Worm (Caenorhabditis elegans) whole organism, mixed stage, embryonic: ENCODE measurements around the gene ncs-6.

Experiments used
- M03D4.4 ChIP-seq: sonication (generic microtip); optimal IDR thresholded peaks from 2 replicates; lab custom pipeline; 2017; ENCODE audit warnings: mild to moderate bottlenecking, missing genetic modification characterization, missing compliant biosample characterization
- ceh-39 ChIP-seq: fragments of 150-350 bp; optimal IDR thresholded peaks from 2 replicates; lab custom pipeline; 2014; ENCODE audit warnings: missing biosample characterization, missing genetic modification characterization
- ceh-43 ChIP-seq: fragments of 200-800 bp; sonication (Bioruptor generic); optimal IDR thresholded peaks from 2 replicates; lab custom pipeline; 2018; ENCODE audit warnings: mild to moderate bottlenecking, missing genetic modification characterization, moderate library complexity, missing compliant biosample characterization
- ceh-83 ChIP-seq: fragments of 200-800 bp; sonication (Bioruptor generic); optimal IDR thresholded peaks from 2 replicates; lab custom pipeline; 2018; ENCODE audit warnings: mild to moderate bottlenecking, missing genetic modification characterization, missing compliant biosample characterization
- cnd-1 ChIP-seq: fragments of 200-800 bp; sonication (Bioruptor generic); optimal IDR thresholded peaks from 2 replicates; lab custom pipeline; 2018; ENCODE audit warnings: mild to moderate bottlenecking, missing genetic modification characterization, missing compliant biosample characterization
- drap-1 ChIP-seq: fragments of 200-800 bp; sonication (Bioruptor generic); optimal IDR thresholded peaks from 3 replicates; lab custom pipeline; 2018; ENCODE audit warnings: mild to moderate bottlenecking, missing genetic modification characterization, missing compliant biosample characterization
- elt-1 ChIP-seq: sonication (generic microtip); optimal IDR thresholded peaks from 2 replicates; lab custom pipeline; 2017; ENCODE audit warnings: missing genetic modification characterization, mild to moderate bottlenecking, missing compliant biosample characterization, antibody characterized with exemption, moderate library complexity, borderline replicate concordance; ENCODE audit not compliant: insufficient read depth
- flh-1 ChIP-seq: fragments of 200-800 bp; sonication (Bioruptor generic); optimal IDR thresholded peaks from 2 replicates; lab custom pipeline; 2018; ENCODE audit warnings: mild to moderate bottlenecking, missing genetic modification characterization, moderate library complexity, missing compliant biosample characterization
- hlh-1 ChIP-seq: fragments of 150-350 bp; optimal IDR thresholded peaks from 2 replicates; lab custom pipeline; 2014; ENCODE audit warnings: missing biosample characterization, missing genetic modification reagents, missing genetic modification characterization
- lin-13 ChIP-seq: fragments of 150-350 bp; optimal IDR thresholded peaks from 2 replicates; lab custom pipeline; 2014; ENCODE audit warnings: missing biosample characterization, missing genetic modification characterization
- lin-32 ChIP-seq: fragments of 200-800 bp; sonication (Bioruptor generic); optimal IDR thresholded peaks from 2 replicates; lab custom pipeline; 2018; ENCODE audit warnings: mild to moderate bottlenecking, missing genetic modification characterization, missing compliant biosample characterization
- lsy-2 ChIP-seq: fragments of 150-350 bp; optimal IDR thresholded peaks from 2 replicates; lab custom pipeline; 2014; ENCODE audit warnings: missing biosample characterization, missing genetic modification characterization
- mab-5 ChIP-seq: fragments of 150-350 bp; optimal IDR thresholded peaks from 2 replicates; lab custom pipeline; 2014; ENCODE audit warnings: missing biosample characterization, missing genetic modification characterization
- mep-1 ChIP-seq: fragments of 150-350 bp; optimal IDR thresholded peaks from 2 replicates; lab custom pipeline; 2017; ENCODE audit warnings: missing biosample characterization, missing genetic modification reagents, missing genetic modification characterization, inconsistent platforms
- mls-2 ChIP-seq: sonication (generic microtip); optimal IDR thresholded peaks from 2 replicates; lab custom pipeline; 2016; ENCODE audit warnings: mild to moderate bottlenecking, missing genetic modification characterization, moderate library complexity, missing compliant biosample characterization
- nhr-12 ChIP-seq: fragments of 150-350 bp; optimal IDR thresholded peaks from 2 replicates; lab custom pipeline; 2014; ENCODE audit warnings: missing biosample characterization, missing genetic modification characterization
- nhr-2 ChIP-seq: fragments of 150-350 bp; optimal IDR thresholded peaks from 2 replicates; lab custom pipeline; 2014; ENCODE audit warnings: missing biosample characterization, missing genetic modification characterization
- pha-4 ChIP-seq: fragments of 150-350 bp; optimal IDR thresholded peaks from 2 replicates; lab custom pipeline; 2018; ENCODE audit warnings: missing biosample characterization, missing genetic modification reagents, missing genetic modification characterization
- sem-2 ChIP-seq: fragments of 200-800 bp; sonication (Bioruptor generic); optimal IDR thresholded peaks from 2 replicates; lab custom pipeline; 2018; ENCODE audit warnings: mild to moderate bottlenecking, missing genetic modification characterization, missing compliant biosample characterization
- sptf-1 ChIP-seq: sonication (generic microtip); optimal IDR thresholded peaks from 2 replicates; lab custom pipeline; 2017; ENCODE audit warnings: mild to moderate bottlenecking, missing genetic modification characterization, moderate library complexity, missing compliant biosample characterization
- unc-120 ChIP-seq: sonication (generic microtip); optimal IDR thresholded peaks from 2 replicates; lab custom pipeline; 2017; ENCODE audit warnings: missing genetic modification characterization, missing compliant biosample characterization; ENCODE audit not compliant: poor library complexity, severe bottlenecking
- unc-39 ChIP-seq: fragments of 150-350 bp; optimal IDR thresholded peaks from 2 replicates; lab custom pipeline; 2014; ENCODE audit warnings: missing biosample characterization, missing genetic modification characterization
- unc-62 ChIP-seq: fragments of 150-350 bp; optimal IDR thresholded peaks from 2 replicates; lab custom pipeline; 2014; ENCODE audit warnings: missing biosample characterization, missing genetic modification reagents, missing genetic modification characterization
- zip-8 ChIP-seq: fragments of 150-350 bp; optimal IDR thresholded peaks from 2 replicates; lab custom pipeline; 2014; ENCODE audit warnings: missing biosample characterization, missing genetic modification characterization
- ztf-11 ChIP-seq: fragments of 150-350 bp; optimal IDR thresholded peaks from 2 replicates; lab custom pipeline; 2014; ENCODE audit warnings: missing biosample characterization, missing genetic modification characterization

The ncs-6 gene

DNA sequence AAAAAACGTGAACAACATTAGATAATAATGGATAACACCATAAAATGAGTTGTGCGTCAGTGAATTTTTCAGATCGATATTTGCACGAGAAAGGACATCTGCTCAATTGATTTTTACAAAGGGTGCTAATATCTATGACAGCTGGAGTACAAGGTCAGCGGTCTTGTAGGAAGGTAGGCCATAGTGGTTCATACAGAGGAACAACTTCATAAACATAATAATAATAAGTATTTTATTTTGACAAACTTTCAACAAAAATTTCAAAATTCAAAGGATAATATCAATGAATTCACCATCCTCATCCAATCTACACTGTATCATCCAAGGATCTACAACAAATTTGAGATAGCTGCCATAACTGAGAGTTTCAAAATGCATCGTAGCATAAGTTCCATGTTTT lies 51.1 kb downstream of the ncs-6 start, which contains the start of gene fbxb-104:
Gene fbxb-104, minus strand, starts transcription at position 101 of the 400 bp plus-strand sequence.
- no peak for TF ChIP-seq sem-2 (GFP tag; lab: Kevin White, UChicago)
- no peak for TF ChIP-seq lin-13 (tag; lab: Kevin White, UChicago)
- no peak for TF ChIP-seq lsy-2 (tag; lab: Kevin White, UChicago)
- no peak for TF ChIP-seq M03D4.4 (tag; lab: Kevin White, UChicago)
- no peak for TF ChIP-seq cnd-1 (tag; lab: Kevin White, UChicago)
- TF ChIP-seq zip-8 (tag; lab: Kevin White, UChicago), result no peak
- TF ChIP-seq sptf-1 (tag; lab: Kevin White, UChicago), result no peak
- TF ChIP-seq mep-1, result no peak
- TF ChIP-seq flh-1 (GFP tag; lab: Kevin White, UChicago), result no peak
- no peak for TF ChIP-seq ztf-11 (tag; lab: Kevin White, UChicago)
- no peak for TF ChIP-seq elt-1 (tag; lab: Kevin White, UChicago)
- TF ChIP-seq hlh-1 (tag; lab: Kevin White, UChicago), result no peak
- TF ChIP-seq mab-5 (tag; lab: Kevin White, UChicago), result no peak
- no peak for TF ChIP-seq unc-39
- no peak for TF ChIP-seq nhr-2 (tag; lab: Kevin White, UChicago)
- no peak for TF ChIP-seq mls-2 (tag; lab: Kevin White, UChicago)
- no peak for TF ChIP-seq unc-62
- TF ChIP-seq lin-32, result no peak
- no peak for TF ChIP-seq ceh-83
- TF ChIP-seq, all 35 proteins: peak for 0

- TF ChIP-seq drap-1 (GFP tag; lab: Kevin White, UChicago) (no peak), nhr-12 (no peak), unc-62 (no peak), M03D4.4 (tag; lab: Kevin White, UChicago) (no peak), lsy-2 (tag; lab: Kevin White, UChicago) (no peak), unc-120 (tag; lab: Kevin White, UChicago) (no peak), ceh-83 (no peak), ceh-43 (GFP tag; lab: Kevin White, UChicago) (no peak), pha-4 (no peak), ceh-39 (tag; lab: Kevin White, UChicago) (no peak), unc-39 (no peak)
- TF ChIP-seq, all 35 proteins: peak for 0
Observed at ce11 chrII:3476536-3476935, 51.8 kb downstream of the ncs-6 start.
